Worm (Caenorhabditis elegans) whole organism, L1 larva: Measurements from ENCODE around the gene otpl-1.

Experiments
- dpl-1 ChIP-seq, 3 experiments: fragments of 150-350 bp in 2 of 3; sonication (generic microtip) in 1 of 3; optimal IDR thresholded peaks; 2 replicates each; lab custom pipeline; 2014 to 2017; ENCODE audit warnings: missing biosample characterization in 3 of 3, missing genetic modification characterization in 3 of 3, missing genetic modification reagents in 3 of 3
- elt-3 ChIP-seq, 6 experiments: fragments of 150-350 bp in 1 of 6; sonication (generic microtip); optimal IDR thresholded peaks; 2 replicates each; lab custom pipeline; 2017 to 2018; ENCODE audit warnings: missing biosample characterization in 6 of 6, missing genetic modification characterization in 6 of 6, inconsistent platforms in 1 of 6
- irx-1 ChIP-seq: sonication (generic microtip); optimal IDR thresholded peaks from 2 replicates; lab custom pipeline; 2016; ENCODE audit warnings: missing genetic modification characterization, missing compliant biosample characterization
- zag-1 ChIP-seq: fragments of 150-350 bp; optimal IDR thresholded peaks from 2 replicates; lab custom pipeline; 2014; ENCODE audit warnings: missing biosample characterization, missing genetic modification characterization

- TF ChIP-seq dpl-1 (GFP tag; optimal IDR thresholded peaks at IDR 0.05; lab: Kevin White, UChicago) (no peak), irx-1 (tag; lab: Kevin White, UChicago) (no peak), zag-1 (tag; lab: Kevin White, UChicago) (no peak), elt-3 (tag; optimal IDR thresholded peaks at IDR 0.05; lab: Kevin White, UChicago) (no peak)
Observed at ce11 chrIV:3593513-3593912, 24.7 kb downstream of the otpl-1 start, which contains the start of gene taf-2.
